Worm (Caenorhabditis elegans): ENCODE measurements around the gene enu-3.2.

The enu-3.2 gene

ce11 chrIII:4735443-4735842, 49.6 kb downstream of the enu-3.2 start, which contains the start of gene F17C8.7:
F17C8.7 (plus strand) TSS chrIII:4735743.
- no peak for TF ChIP-seq unc-62 (GFP tag; optimal IDR thresholded peaks at IDR 0.05)

DNA sequence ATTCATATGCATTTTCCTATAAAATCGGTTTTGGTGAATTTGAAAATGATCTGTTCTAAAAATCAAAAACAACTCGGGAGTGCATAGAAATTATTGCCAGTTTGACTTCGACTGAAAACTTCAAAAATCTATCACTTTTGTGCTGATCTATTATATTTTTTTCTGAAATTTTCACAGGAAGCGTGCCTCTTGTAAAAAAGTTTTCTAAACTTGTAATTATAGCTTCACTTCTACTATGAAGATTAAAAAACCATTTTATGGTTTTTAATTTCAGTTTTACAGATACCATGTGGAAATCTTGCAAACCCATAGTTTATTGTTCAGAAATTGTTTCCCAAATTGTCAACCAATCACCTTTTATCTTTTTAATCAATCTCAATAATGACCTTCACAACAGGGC, 51.0 kb downstream of the enu-3.2 start, which contains the start of gene F17C8.9:
F17C8.9 (plus strand) TSS at position 301 of the 400 bp plus-strand sequence.
- TF ChIP-seq unc-62 (GFP tag; optimal IDR thresholded peaks at IDR 0.05) = no peak

All from whole organism, dauer.